Fruit fly (Drosophila melanogaster) whole organism, pupa: Measurements from ENCODE around the gene CG43145.

Experiments used
- CG10348 ChIP-seq: fragments of 200-800 bp; sonication (Bioruptor generic); IDR thresholded peaks from 2 replicates; pipeline ENCODE4 v1.3.6; 2022; ENCODE audit warnings: missing biosample characterization, missing genetic modification characterization
- CG12605 ChIP-seq: fragments of 200-800 bp; sonication (Bioruptor generic); IDR thresholded peaks from 2 replicates; pipeline ENCODE4 v1.3.6; 2022; ENCODE audit warnings: missing biosample characterization, missing genetic modification characterization
- CG13204 ChIP-seq: fragments of 200-800 bp; sonication (Bioruptor generic); optimal IDR thresholded peaks from 2 replicates; lab custom pipeline; 2018; ENCODE audit warnings: missing biosample characterization, mild to moderate bottlenecking, missing genetic modification characterization, moderate library complexity
- CG14655 ChIP-seq: fragments of 200-800 bp; sonication (Bioruptor generic); optimal IDR thresholded peaks from 3 replicates; lab custom pipeline; 2017; ENCODE audit warnings: mild to moderate bottlenecking, missing biosample characterization, missing genetic modification reagents, missing genetic modification characterization
- CG15710 ChIP-seq: fragments of 200-800 bp; sonication (Bioruptor generic); optimal IDR thresholded peaks from 2 replicates; lab custom pipeline; 2018; ENCODE audit warnings: missing biosample characterization, mild to moderate bottlenecking, missing genetic modification characterization, moderate library complexity
- CG17806 ChIP-seq: fragments of 200-800 bp; sonication (Bioruptor generic); optimal IDR thresholded peaks from 2 replicates; lab custom pipeline; 2018; ENCODE audit warnings: missing biosample characterization, mild to moderate bottlenecking, missing genetic modification characterization, moderate library complexity
- CG32121 ChIP-seq: fragments of 200-800 bp; sonication (Bioruptor generic); IDR thresholded peaks from 2 replicates; pipeline ENCODE4 v1.3.6; 2022; ENCODE audit warnings: missing biosample characterization, missing genetic modification characterization
- CG34367 ChIP-seq: fragments of 200-800 bp; sonication (Bioruptor generic); optimal IDR thresholded peaks from 2 replicates; lab custom pipeline; 2018; ENCODE audit warnings: missing biosample characterization, mild to moderate bottlenecking, missing genetic modification characterization
- CG4496 ChIP-seq: fragments of 200-800 bp; sonication (Bioruptor generic); IDR thresholded peaks from 3 replicates; pipeline ENCODE4 v1.3.6; 2022; ENCODE audit warnings: missing biosample characterization, missing genetic modification characterization
- CG8159 ChIP-seq: fragments of 200-800 bp; sonication (Bioruptor generic); optimal IDR thresholded peaks from 3 replicates; lab custom pipeline; 2018; ENCODE audit warnings: missing biosample characterization, mild to moderate bottlenecking, missing genetic modification characterization, moderate library complexity
- CG8301 ChIP-seq: fragments of 200-800 bp; sonication (Bioruptor generic); optimal IDR thresholded peaks from 2 replicates; lab custom pipeline; 2018; ENCODE audit warnings: missing biosample characterization, mild to moderate bottlenecking, missing genetic modification characterization
- CG9948 ChIP-seq: fragments of 200-800 bp; sonication (Bioruptor generic); optimal IDR thresholded peaks from 2 replicates; lab custom pipeline; 2018; ENCODE audit warnings: missing biosample characterization, mild to moderate bottlenecking, missing genetic modification characterization, moderate library complexity
- D1 ChIP-seq: fragments of 200-800 bp; sonication (Bioruptor generic); optimal IDR thresholded peaks from 2 replicates; lab custom pipeline; 2018; ENCODE audit warnings: missing biosample characterization, mild to moderate bottlenecking, missing genetic modification characterization, moderate library complexity
- EcR ChIP-seq: fragments of 200-800 bp; sonication (Bioruptor generic); optimal IDR thresholded peaks from 3 replicates; lab custom pipeline; 2019; ENCODE audit warnings: missing biosample characterization, missing genetic modification characterization, mild to moderate bottlenecking, moderate library complexity, missing genetic modification reagents
- Ets98B ChIP-seq: fragments of 200-800 bp; sonication (Bioruptor generic); IDR thresholded peaks from 2 replicates; pipeline ENCODE4 v1.3.6; 2022; ENCODE audit warnings: missing biosample characterization, missing genetic modification characterization
- Pif1A ChIP-seq: fragments of 200-800 bp; sonication (Bioruptor generic); optimal IDR thresholded peaks from 3 replicates; lab custom pipeline; 2016; ENCODE audit warnings: missing biosample characterization, missing genetic modification characterization
- Pif1B ChIP-seq: fragments of 200-800 bp; sonication (Bioruptor generic); optimal IDR thresholded peaks from 3 replicates; lab custom pipeline; 2016; ENCODE audit warnings: missing biosample characterization, missing genetic modification characterization
- Snoo ChIP-seq: fragments of 200-800 bp; sonication (Bioruptor generic); optimal IDR thresholded peaks from 3 replicates; lab custom pipeline; 2017; ENCODE audit warnings: missing biosample characterization, mild to moderate bottlenecking, missing genetic modification characterization, inconsistent platforms
- fd96Ca ChIP-seq: fragments of 200-800 bp; sonication (Bioruptor generic); IDR thresholded peaks from 3 replicates; pipeline ENCODE4 v1.3.6; 2022; ENCODE audit warnings: missing biosample characterization, missing genetic modification characterization
- gl ChIP-seq: fragments of 200-800 bp; sonication (Bioruptor generic); optimal IDR thresholded peaks from 2 replicates; lab custom pipeline; 2018; ENCODE audit warnings: missing biosample characterization, mild to moderate bottlenecking, missing genetic modification characterization
- rn ChIP-seq: fragments of 200-800 bp; sonication (Bioruptor generic); IDR thresholded peaks from 2 replicates; pipeline ENCODE4 v1.3.6; 2022; ENCODE audit warnings: missing biosample characterization, missing genetic modification characterization

CG43145 gene

DNA sequence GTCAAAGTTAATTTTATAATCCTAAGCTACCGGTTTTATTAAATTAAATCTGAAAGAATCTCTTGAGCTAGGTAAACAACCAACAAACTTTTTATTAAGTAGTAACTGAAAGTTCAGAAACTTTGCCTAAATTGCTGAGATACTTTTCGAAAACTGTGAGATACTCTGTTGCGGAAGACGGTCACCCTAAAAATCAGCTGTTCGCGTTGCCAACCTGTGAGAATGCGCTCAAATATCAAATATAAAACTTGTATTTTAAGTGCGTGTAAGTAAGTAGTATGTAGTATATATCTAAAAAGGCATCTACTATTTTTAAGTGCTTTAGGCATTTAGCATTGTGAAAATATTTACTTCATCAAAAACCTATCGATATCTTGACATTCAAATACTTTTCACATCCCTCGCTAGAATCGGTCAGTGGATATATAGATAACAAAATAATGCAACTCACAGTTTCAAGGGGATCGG is 11.4 kb downstream of the CG43145 start, which contains the start of the genes CG31955 and CG2818:
Gene CG31955 (minus strand): TSS at position 157 of the 468 bp plus-strand sequence.
Gene CG2818 (plus strand): TSS at position 412 of the 468 bp plus-strand sequence.
- TF ChIP-seq CG12605 (GFP tag; lab: Robert Waterston, UW) (no peak), CG8159 (tag; lab: Kevin White, UChicago) (no peak), CG34367 (tag; lab: Kevin White, UChicago) (no peak), CG14655 (GFP tag; lab: Kevin White, UChicago) (no peak), Snoo (tag; lab: Kevin White, UChicago) (no peak), D1 (tag; lab: Kevin White, UChicago) (no peak), gl (tag; lab: Kevin White, UChicago) (no peak), CG15710 (tag; lab: Kevin White, UChicago) (no peak), fd96Ca (GFP tag; lab: Robert Waterston, UW) (no peak), CG17806 (no peak), CG9948 (tag; lab: Kevin White, UChicago) (no peak)

dm6 chr2L:3713545-3714156 is 12.0 kb downstream of the CG43145 start:
- TF ChIP-seq fd96Ca (GFP tag; lab: Robert Waterston, UW) (no peak), rn (GFP tag; lab: Robert Waterston, UW) (no peak), CG13204 (GFP tag; lab: Kevin White, UChicago) (no peak), CG17806 (no peak), Snoo (tag; lab: Kevin White, UChicago) (no peak), CG10348 (no peak)
- TF ChIP-seq, all 21 proteins: peak for 0

DNA sequence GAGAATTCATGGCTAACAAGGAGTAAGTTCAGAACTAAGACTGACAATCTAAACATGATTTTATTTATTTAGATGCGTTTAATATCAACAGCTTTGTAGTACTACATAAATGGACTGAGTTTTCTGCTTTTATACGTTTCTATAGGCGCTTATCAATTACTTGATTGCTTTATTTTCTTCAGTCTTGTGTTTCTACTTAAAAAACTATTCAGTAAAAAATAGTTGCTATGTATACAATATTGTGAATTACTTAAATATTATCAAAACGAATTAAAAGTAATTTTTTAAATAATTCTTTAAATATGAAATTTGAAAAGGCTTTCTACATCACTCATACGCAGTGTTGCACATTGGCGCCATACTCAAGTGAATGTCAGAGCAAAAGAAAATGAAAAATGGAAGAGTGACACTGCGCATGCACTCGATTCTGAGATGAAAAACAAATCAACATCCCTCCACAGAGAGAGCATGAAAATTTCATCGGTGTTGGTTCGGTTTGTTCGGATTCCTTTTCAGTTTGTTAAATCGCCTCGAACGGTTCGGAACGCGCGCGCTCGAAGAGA is 16.1 kb downstream of the CG43145 start, which contains the start of the genes lectin-24A and Shaw:
Gene lectin-24A (minus strand): TSS at position 101 of the 563 bp plus-strand sequence.
Gene Shaw (plus strand): TSS at position 513 of the 563 bp plus-strand sequence.
- TF ChIP-seq CG10348 = no peak
- no peak for TF ChIP-seq CG8159 (tag; lab: Kevin White, UChicago)
- no peak for TF ChIP-seq CG12605 (GFP tag; lab: Robert Waterston, UW)
- no peak for TF ChIP-seq CG9948 (tag; lab: Kevin White, UChicago)
- no peak for TF ChIP-seq D1 (tag; lab: Kevin White, UChicago)
- no peak for TF ChIP-seq CG15710 (tag; lab: Kevin White, UChicago)
- no peak for TF ChIP-seq Ets98B (GFP tag; lab: Robert Waterston, UW)
- TF ChIP-seq CG4496 (GFP tag; lab: Robert Waterston, UW) = no peak
- no peak for TF ChIP-seq Pif1B (GFP tag; lab: Kevin White, UChicago)
- no peak for TF ChIP-seq CG8301
- no peak for TF ChIP-seq rn (GFP tag; lab: Robert Waterston, UW)
- TF ChIP-seq CG13204 (GFP tag; lab: Kevin White, UChicago) = no peak
- TF ChIP-seq Snoo (tag; lab: Kevin White, UChicago) = no peak
- TF ChIP-seq CG32121 (GFP tag; lab: Robert Waterston, UW) = no peak
- TF ChIP-seq CG14655 (GFP tag; lab: Kevin White, UChicago) = no peak
- no peak for TF ChIP-seq fd96Ca (GFP tag; lab: Robert Waterston, UW)
- TF ChIP-seq EcR (GFP tag; lab: Kevin White, UChicago) = no peak
- no peak for TF ChIP-seq Pif1A
- no peak for TF ChIP-seq gl (tag; lab: Kevin White, UChicago)

DNA sequence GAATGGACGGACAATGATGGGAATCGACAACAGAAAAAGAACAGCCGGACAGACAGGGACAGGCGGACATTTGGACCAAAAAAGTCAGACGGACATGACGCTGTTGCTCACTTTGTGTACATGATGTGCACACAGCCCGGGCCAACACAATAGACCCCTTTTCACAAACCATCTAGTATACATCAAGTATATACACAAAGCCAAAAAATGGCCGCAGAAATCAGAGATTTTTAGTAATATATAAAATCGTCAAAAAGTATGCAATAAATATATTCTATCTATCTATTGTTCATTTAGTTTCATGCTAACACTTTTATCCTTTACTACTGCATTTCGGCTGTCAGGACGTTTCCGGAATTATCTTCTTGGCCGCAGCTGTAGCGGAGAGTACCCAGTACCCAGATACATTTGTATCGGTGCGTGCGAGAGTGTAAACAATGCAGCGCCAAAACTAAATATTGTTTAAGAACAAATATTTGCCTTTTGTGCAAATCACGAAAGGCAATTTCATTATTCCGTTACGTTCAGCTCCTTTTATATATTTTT is 17.9 kb downstream of the CG43145 start:
- peak; percentile 52 for TF ChIP-seq Pif1A
- TF ChIP-seq CG4496 (GFP tag; lab: Robert Waterston, UW) = 0 out of 3 replicates have a peak, but pooled peaks have one; percentile 27
- TF ChIP-seq CG13204 (GFP tag; lab: Kevin White, UChicago) = no peak
- TF ChIP-seq CG17806 = no peak
- TF ChIP-seq Pif1B (GFP tag; lab: Kevin White, UChicago) = peak; percentile 38
- TF ChIP-seq CG12605 (GFP tag; lab: Robert Waterston, UW) = no peak
- 0 out of 3 replicates have a peak, but pooled peaks have one; percentile 12 for TF ChIP-seq fd96Ca (GFP tag; lab: Robert Waterston, UW)
- TF ChIP-seq CG8159 (tag; lab: Kevin White, UChicago) = peak; percentile 49
- no peak for TF ChIP-seq CG15710 (tag; lab: Kevin White, UChicago)
- TF ChIP-seq gl (tag; lab: Kevin White, UChicago) = no peak
- no peak for TF ChIP-seq CG8301
- peak; percentile 29 for TF ChIP-seq CG34367 (tag; lab: Kevin White, UChicago)
- no peak for TF ChIP-seq Ets98B (GFP tag; lab: Robert Waterston, UW)
- no peak for TF ChIP-seq CG14655 (GFP tag; lab: Kevin White, UChicago)
- TF ChIP-seq CG32121 (GFP tag; lab: Robert Waterston, UW) = no peak
- TF ChIP-seq CG9948 (tag; lab: Kevin White, UChicago) = no peak
- TF ChIP-seq D1 (tag; lab: Kevin White, UChicago) = no peak
- no peak for TF ChIP-seq rn (GFP tag; lab: Robert Waterston, UW)
- TF ChIP-seq, all 21 proteins: peak for 6

DNA sequence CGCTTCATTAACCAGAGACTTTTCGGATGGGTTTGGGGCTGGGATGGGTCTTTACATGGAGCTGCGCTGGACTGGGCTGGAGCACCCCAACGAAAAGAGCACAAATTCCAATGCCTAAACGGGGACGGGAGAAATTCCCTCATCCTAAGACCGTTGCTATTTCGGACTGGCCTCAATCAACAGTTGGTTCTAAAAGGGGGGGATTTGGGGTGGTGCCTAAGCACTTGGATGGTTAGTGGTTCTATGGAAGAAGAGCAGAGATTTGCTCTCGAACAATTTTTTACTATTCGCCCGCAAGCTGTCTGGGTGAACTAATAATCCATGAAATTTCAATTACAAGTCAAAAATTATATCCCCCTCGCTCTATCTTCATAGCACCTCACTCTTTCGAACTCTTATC is 28.0 kb downstream of the CG43145 start:
- no peak for TF ChIP-seq Pif1A
- TF ChIP-seq gl (tag; lab: Kevin White, UChicago) = no peak
- TF ChIP-seq CG32121 (GFP tag; lab: Robert Waterston, UW) = no peak
- TF ChIP-seq CG12605 (GFP tag; lab: Robert Waterston, UW) = no peak; the same call in 1 of the 2 replicates
- TF ChIP-seq CG34367 (tag; lab: Kevin White, UChicago) = no peak
- no peak for TF ChIP-seq Pif1B (GFP tag; lab: Kevin White, UChicago)
- TF ChIP-seq CG8159 (tag; lab: Kevin White, UChicago) = no peak
- TF ChIP-seq, all 21 proteins: peak for 0
